Worm (Caenorhabditis elegans) whole organism, L2 larva: Measurements from ENCODE around the gene D2007.1.
A peak's percentile ranks its signal among the peaks of the same experiment; 100 is the strongest.

Experiments
- C34F6.9 ChIP-seq: fragments of 150-350 bp; optimal IDR thresholded peaks from 2 replicates; lab custom pipeline; 2014; ENCODE audit warnings: missing biosample characterization, missing genetic modification characterization
- F13H6.1 ChIP-seq: sonication (generic microtip); optimal IDR thresholded peaks from 2 replicates; lab custom pipeline; 2016; ENCODE audit warnings: missing genetic modification characterization, missing compliant biosample characterization
- R02D3.7 ChIP-seq: fragments of 150-350 bp; optimal IDR thresholded peaks from 2 replicates; lab custom pipeline; 2014; ENCODE audit warnings: missing biosample characterization, missing genetic modification characterization
- Y55F3AM.14 ChIP-seq: fragments of 200-800 bp; sonication (Bioruptor generic); optimal IDR thresholded peaks from 2 replicates; lab custom pipeline; 2018; ENCODE audit warnings: mild to moderate bottlenecking, missing genetic modification characterization, missing compliant biosample characterization
- ZK546.5 ChIP-seq: sonication (generic microtip); optimal IDR thresholded peaks from 2 replicates; lab custom pipeline; 2017; ENCODE audit warnings: missing biosample characterization, missing genetic modification characterization
- alr-1 ChIP-seq: fragments of 150-350 bp; optimal IDR thresholded peaks from 2 replicates; lab custom pipeline; 2014; ENCODE audit warnings: missing biosample characterization, missing genetic modification characterization
- aly-2 ChIP-seq: fragments of 150-350 bp; optimal IDR thresholded peaks from 2 replicates; lab custom pipeline; 2014; ENCODE audit warnings: missing biosample characterization, missing genetic modification characterization
- ama-1 ChIP-seq: fragments of 150-350 bp; optimal IDR thresholded peaks from 2 replicates; lab custom pipeline; 2018; ENCODE audit warnings: inconsistent platforms
- blmp-1 ChIP-seq: sonication (generic microtip); optimal IDR thresholded peaks from 2 replicates; lab custom pipeline; 2017; ENCODE audit warnings: missing genetic modification characterization, mild to moderate bottlenecking, missing compliant biosample characterization, antibody characterized with exemption, moderate library complexity; ENCODE audit not compliant: insufficient read depth
- ceh-16 ChIP-seq: fragments of 150-350 bp; optimal IDR thresholded peaks from 2 replicates; lab custom pipeline; 2014; ENCODE audit warnings: missing biosample characterization, missing genetic modification characterization
- ceh-82 ChIP-seq: fragments of 150-350 bp; optimal IDR thresholded peaks from 2 replicates; lab custom pipeline; 2014; ENCODE audit warnings: missing biosample characterization, missing genetic modification characterization
- crh-2 ChIP-seq: sonication (generic microtip); optimal IDR thresholded peaks from 2 replicates; lab custom pipeline; 2017; ENCODE audit warnings: missing biosample characterization, missing genetic modification characterization
- dmd-4 ChIP-seq: sonication (generic microtip); optimal IDR thresholded peaks from 2 replicates; lab custom pipeline; 2017; ENCODE audit warnings: missing biosample characterization, missing genetic modification characterization
- egl-27 ChIP-seq: sonication (generic microtip); optimal IDR thresholded peaks from 3 replicates; lab custom pipeline; 2017; ENCODE audit warnings: missing biosample characterization, missing genetic modification reagents, missing genetic modification characterization
- elt-1 ChIP-seq: fragments of 150-350 bp; optimal IDR thresholded peaks from 2 replicates; lab custom pipeline; 2014; ENCODE audit warnings: missing biosample characterization, missing genetic modification characterization
- elt-3 ChIP-seq: sonication (generic microtip); optimal IDR thresholded peaks from 2 replicates; lab custom pipeline; 2017; ENCODE audit warnings: missing biosample characterization, missing genetic modification characterization
- fos-1 ChIP-seq: fragments of 150-350 bp; optimal IDR thresholded peaks from 2 replicates; lab custom pipeline; 2014; ENCODE audit warnings: missing biosample characterization, missing genetic modification characterization
- gmeb-1 ChIP-seq: fragments of 150-350 bp; optimal IDR thresholded peaks from 2 replicates; lab custom pipeline; 2014; ENCODE audit warnings: missing biosample characterization, missing genetic modification characterization
- lin-11 ChIP-seq: fragments of 150-350 bp; sonication (generic microtip); optimal IDR thresholded peaks from 2 replicates; lab custom pipeline; 2014; ENCODE audit warnings: missing biosample characterization, missing genetic modification characterization, inconsistent platforms, mixed read lengths
- lin-13 ChIP-seq: fragments of 150-350 bp; optimal IDR thresholded peaks from 2 replicates; lab custom pipeline; 2014; ENCODE audit warnings: missing biosample characterization, missing genetic modification reagents, missing genetic modification characterization
- lin-39 ChIP-seq: fragments of 150-350 bp; optimal IDR thresholded peaks from 2 replicates; lab custom pipeline; 2014; ENCODE audit warnings: missing biosample characterization, missing genetic modification reagents, missing genetic modification characterization
- lsy-2 ChIP-seq, 2 experiments: fragments of 150-350 bp in 1 of 2; sonication (generic microtip) in 1 of 2; optimal IDR thresholded peaks; 2 replicates each; lab custom pipeline; 2014 to 2017; ENCODE audit warnings: missing biosample characterization in 2 of 2, missing genetic modification characterization in 2 of 2
- mab-5 ChIP-seq: fragments of 150-350 bp; optimal IDR thresholded peaks from 2 replicates; lab custom pipeline; 2014; ENCODE audit warnings: missing biosample characterization, missing genetic modification characterization
- mbf-1 ChIP-seq: sonication (generic microtip); optimal IDR thresholded peaks from 2 replicates; lab custom pipeline; 2017; ENCODE audit warnings: missing biosample characterization, missing genetic modification characterization
- mdl-1 ChIP-seq, 2 experiments: fragments of 150-350 bp in 1 of 2; sonication (generic microtip) in 1 of 2; optimal IDR thresholded peaks; 2 replicates each; lab custom pipeline; 2017; ENCODE audit warnings: missing biosample characterization in 2 of 2, missing genetic modification characterization in 2 of 2
- nhr-10 ChIP-seq: sonication (generic microtip); optimal IDR thresholded peaks from 2 replicates; lab custom pipeline; 2017; ENCODE audit warnings: missing biosample characterization, missing genetic modification characterization
- nhr-11 ChIP-seq: fragments of 150-350 bp; optimal IDR thresholded peaks from 2 replicates; lab custom pipeline; 2014; ENCODE audit warnings: missing biosample characterization, missing genetic modification characterization
- nhr-12 ChIP-seq: fragments of 150-350 bp; optimal IDR thresholded peaks from 2 replicates; lab custom pipeline; 2014; ENCODE audit warnings: missing biosample characterization, missing genetic modification characterization
- nhr-129 ChIP-seq: fragments of 150-350 bp; optimal IDR thresholded peaks from 2 replicates; lab custom pipeline; 2014; ENCODE audit warnings: missing biosample characterization, missing genetic modification characterization
- nhr-21 ChIP-seq: fragments of 150-350 bp; optimal IDR thresholded peaks from 2 replicates; lab custom pipeline; 2014; ENCODE audit warnings: missing biosample characterization, missing genetic modification characterization
- nhr-23 ChIP-seq: fragments of 150-350 bp; optimal IDR thresholded peaks from 2 replicates; lab custom pipeline; 2014; ENCODE audit warnings: missing biosample characterization, missing genetic modification reagents, missing genetic modification characterization
- nhr-237 ChIP-seq: fragments of 150-350 bp; optimal IDR thresholded peaks from 2 replicates; lab custom pipeline; 2014; ENCODE audit warnings: missing biosample characterization, missing genetic modification characterization
- nhr-25 ChIP-seq: fragments of 150-350 bp; sonication (generic microtip); optimal IDR thresholded peaks from 3 replicates; lab custom pipeline; 2014; ENCODE audit warnings: missing biosample characterization, missing genetic modification characterization
- nhr-6 ChIP-seq: fragments of 150-350 bp; optimal IDR thresholded peaks from 2 replicates; lab custom pipeline; 2014; ENCODE audit warnings: missing biosample characterization, missing genetic modification characterization
- nhr-77 ChIP-seq: fragments of 150-350 bp; optimal IDR thresholded peaks from 2 replicates; lab custom pipeline; 2014; ENCODE audit warnings: missing biosample characterization, missing genetic modification characterization
- peb-1 ChIP-seq: fragments of 150-350 bp; optimal IDR thresholded peaks from 2 replicates; lab custom pipeline; 2014; ENCODE audit warnings: missing biosample characterization, missing genetic modification characterization
- sem-4 ChIP-seq: fragments of 150-350 bp; optimal IDR thresholded peaks from 2 replicates; lab custom pipeline; 2014; ENCODE audit warnings: missing biosample characterization, missing genetic modification reagents, missing genetic modification characterization
- skn-1 ChIP-seq: sonication (generic microtip); optimal IDR thresholded peaks from 2 replicates; lab custom pipeline; 2017; ENCODE audit warnings: missing biosample characterization, missing genetic modification characterization
- sma-3 ChIP-seq: sonication (generic microtip); optimal IDR thresholded peaks from 2 replicates; lab custom pipeline; 2016; ENCODE audit warnings: missing genetic modification reagents, missing genetic modification characterization, missing compliant biosample characterization
- sma-9 ChIP-seq, 2 experiments: fragments of 150-350 bp in 1 of 2; sonication (generic microtip) in 1 of 2; optimal IDR thresholded peaks; 2 replicates each; lab custom pipeline; 2014 to 2016; ENCODE audit warnings: missing genetic modification characterization in 2 of 2, mild to moderate bottlenecking in 1 of 2, missing biosample characterization in 1 of 2, missing compliant biosample characterization in 1 of 2, missing genetic modification reagents in 1 of 2, moderate library complexity in 1 of 2
- snpc-4 ChIP-seq: fragments of 150-350 bp; optimal IDR thresholded peaks from 2 replicates; lab custom pipeline; 2014; ENCODE audit warnings: missing biosample characterization, missing genetic modification characterization
- unc-39 ChIP-seq: fragments of 150-350 bp; optimal IDR thresholded peaks from 2 replicates; lab custom pipeline; 2014; ENCODE audit warnings: missing biosample characterization, missing genetic modification characterization
- unc-55 ChIP-seq: fragments of 150-350 bp; sonication (generic microtip); optimal IDR thresholded peaks from 3 replicates; lab custom pipeline; 2014; ENCODE audit warnings: missing biosample characterization, missing genetic modification reagents, missing genetic modification characterization
- unc-62 ChIP-seq: fragments of 150-350 bp; optimal IDR thresholded peaks from 2 replicates; lab custom pipeline; 2014; ENCODE audit warnings: missing biosample characterization, missing genetic modification reagents, missing genetic modification characterization
- zag-1 ChIP-seq: fragments of 150-350 bp; optimal IDR thresholded peaks from 2 replicates; lab custom pipeline; 2014; ENCODE audit warnings: missing biosample characterization, missing genetic modification characterization
- ztf-1 ChIP-seq: fragments of 200-800 bp; sonication (Bioruptor generic); conservative IDR thresholded peaks from 2 replicates; pipeline ENCODE4 v1.3.6; 2022; ENCODE audit warnings: missing genetic modification characterization, missing compliant biosample characterization
- ztf-11 ChIP-seq: sonication (generic microtip); optimal IDR thresholded peaks from 2 replicates; lab custom pipeline; 2017; ENCODE audit warnings: missing biosample characterization, missing genetic modification characterization
- ztf-4 ChIP-seq: fragments of 150-350 bp; optimal IDR thresholded peaks from 2 replicates; lab custom pipeline; 2014; ENCODE audit warnings: missing biosample characterization, missing genetic modification characterization

Gene D2007.1

ce11 chrIII:8163283-8163682 lies 8.0 kb downstream of the D2007.1 start, which contains the start of gene bath-42:
Gene bath-42, minus strand, starts transcription at chrIII:8163383.
- TF ChIP-seq unc-55 (GFP tag; lab: Kevin White, UChicago) = peak; percentile 9
- no peak for TF ChIP-seq nhr-6 (tag; lab: Kevin White, UChicago)
- no peak for TF ChIP-seq nhr-237 (tag; lab: Kevin White, UChicago)

- TF ChIP-seq gmeb-1 (tag; lab: Kevin White, UChicago) (peak; percentile 88), nhr-237 (tag; lab: Kevin White, UChicago) (no peak), snpc-4 (tag; lab: Kevin White, UChicago) (no peak), F13H6.1 (peak; percentile 88), egl-27 (tag; lab: Kevin White, UChicago) (peak; percentile 50), ceh-82 (peak; percentile 30), nhr-11 (tag; lab: Kevin White, UChicago) (no peak), lsy-2 (tag; optimal IDR thresholded peaks at IDR 0.05; lab: Kevin White, UChicago) (peak; percentile 96 to 99), elt-1 (tag; lab: Kevin White, UChicago) (no peak), mab-5 (tag; lab: Kevin White, UChicago) (peak; percentile 79), mdl-1 (tag; optimal IDR thresholded peaks at IDR 0.05; lab: Kevin White, UChicago) (peak in 1 of 2 experiments; percentile 38), blmp-1 (tag; lab: Kevin White, UChicago) (peak; percentile 82), sma-3 (GFP tag; lab: Kevin White, UChicago) (peak; percentile 87), lin-11 (tag; lab: Kevin White, UChicago) (peak; percentile 94), lin-39 (tag; lab: Kevin White, UChicago) (no peak), skn-1 (tag; lab: Kevin White, UChicago) (no peak), crh-2 (peak; percentile 95), fos-1 (tag; lab: Kevin White, UChicago) (peak; percentile 72), nhr-23 (tag; lab: Kevin White, UChicago) (no peak), nhr-25 (tag; lab: Kevin White, UChicago) (peak; percentile 91), sem-4 (peak; percentile 91), alr-1 (no peak), dmd-4 (no peak), unc-55 (GFP tag; lab: Kevin White, UChicago) (peak; percentile 97), ceh-16 (peak; percentile 85), ztf-4 (tag; lab: Kevin White, UChicago) (peak; percentile 78), nhr-77 (tag; lab: Kevin White, UChicago) (no peak), nhr-21 (tag; lab: Kevin White, UChicago) (peak; percentile 71), nhr-6 (tag; lab: Kevin White, UChicago) (no peak), zag-1 (tag; lab: Kevin White, UChicago) (peak; percentile 65), lin-13 (GFP tag; lab: Kevin White, UChicago) (peak; percentile 91), nhr-10 (tag; lab: Kevin White, UChicago) (peak; percentile 59), C34F6.9 (tag; lab: Kevin White, UChicago) (peak; percentile 96), elt-3 (tag; lab: Kevin White, UChicago) (no peak), peb-1 (tag; lab: Kevin White, UChicago) (no peak), ama-1 (peak; percentile 48), unc-62 (no peak), aly-2 (tag; lab: Kevin White, UChicago) (no peak), ztf-1 (GFP tag; lab: Robert Waterston, UW) (no peak), sma-9 (GFP tag; optimal IDR thresholded peaks at IDR 0.05; lab: Kevin White, UChicago) (peak; percentile 88), sma-9 (tag; optimal IDR thresholded peaks at IDR 0.05; lab: Kevin White, UChicago) (no peak), nhr-129 (tag; lab: Kevin White, UChicago) (peak; percentile 90), ZK546.5 (tag; lab: Kevin White, UChicago) (peak; percentile 94), Y55F3AM.14 (GFP tag; lab: Kevin White, UChicago) (no peak), nhr-12 (tag; lab: Kevin White, UChicago) (no peak), mbf-1 (no peak), ztf-11 (no peak), unc-39 (tag; lab: Kevin White, UChicago) (no peak), R02D3.7 (tag; lab: Kevin White, UChicago) (no peak)
- TF ChIP-seq, all 48 proteins: peak for 26
Observed at ce11 chrIII:8163788-8164423, 8.6 kb downstream of the D2007.1 start, which contains the start of gene prp-8. Gene prp-8, plus strand, starts transcription at chrIII:8164373.
